Worm (Caenorhabditis elegans) whole organism, early embryonic: Measurements from ENCODE around the gene vha-17.

Experiments
- B0310.2 ChIP-seq: sonication (generic microtip); optimal IDR thresholded peaks from 2 replicates; lab custom pipeline; 2016; ENCODE audit warnings: mild to moderate bottlenecking, missing genetic modification characterization, missing compliant biosample characterization
- F13C5.2 ChIP-seq: sonication (generic microtip); optimal IDR thresholded peaks from 2 replicates; lab custom pipeline; 2017; ENCODE audit warnings: mild to moderate bottlenecking, missing genetic modification characterization, inconsistent platforms, missing compliant biosample characterization
- aly-1 ChIP-seq: sonication (generic microtip); optimal IDR thresholded peaks from 2 replicates; lab custom pipeline; 2016; ENCODE audit warnings: missing genetic modification characterization, missing compliant biosample characterization
- ama-1 ChIP-seq: fragments of 150-350 bp; optimal IDR thresholded peaks from 2 replicates; lab custom pipeline; 2014
- ceh-13 ChIP-seq: fragments of 200-800 bp; sonication (Bioruptor generic); optimal IDR thresholded peaks from 2 replicates; lab custom pipeline; 2018; ENCODE audit warnings: mild to moderate bottlenecking, missing genetic modification characterization, missing compliant biosample characterization
- ceh-36 ChIP-seq: sonication (generic microtip); optimal IDR thresholded peaks from 2 replicates; lab custom pipeline; 2016; ENCODE audit warnings: missing genetic modification characterization, inconsistent platforms, missing compliant biosample characterization
- ets-7 ChIP-seq: sonication (generic microtip); optimal IDR thresholded peaks from 2 replicates; lab custom pipeline; 2016; ENCODE audit warnings: missing genotype, missing genetic modification characterization, missing compliant biosample characterization
- flt-1 ChIP-seq: fragments of 200-800 bp; sonication (Bioruptor generic); IDR thresholded peaks from 2 replicates; pipeline ENCODE4 v1.3.6; 2022; ENCODE audit warnings: missing genetic modification characterization, missing compliant biosample characterization
- hmbx-1 ChIP-seq: sonication (generic microtip); optimal IDR thresholded peaks from 2 replicates; lab custom pipeline; 2016; ENCODE audit warnings: mild to moderate bottlenecking, missing genetic modification characterization, missing compliant biosample characterization
- hmg-4 ChIP-seq: fragments of 200-800 bp; sonication (Bioruptor generic); optimal IDR thresholded peaks from 2 replicates; lab custom pipeline; 2018; ENCODE audit warnings: mild to moderate bottlenecking, missing genetic modification characterization, missing compliant biosample characterization
- hnd-1 ChIP-seq: sonication (generic microtip); optimal IDR thresholded peaks from 2 replicates; lab custom pipeline; 2016; ENCODE audit warnings: missing genetic modification characterization, missing compliant biosample characterization
- pes-1 ChIP-seq: fragments of 200-800 bp; sonication (Bioruptor generic); IDR thresholded peaks from 2 replicates; pipeline ENCODE4 v1.3.6; 2022; ENCODE audit warnings: missing genetic modification reagents, missing genetic modification characterization, missing compliant biosample characterization
- scrt-1 ChIP-seq: fragments of 200-800 bp; sonication (Bioruptor generic); IDR thresholded peaks from 2 replicates; pipeline ENCODE4 v1.3.6; 2022; ENCODE audit warnings: missing genetic modification characterization, missing compliant biosample characterization
- sea-1 ChIP-seq: fragments of 200-800 bp; sonication (Bioruptor generic); conservative IDR thresholded peaks from 2 replicates; pipeline ENCODE4 v1.3.6; 2022; ENCODE audit warnings: missing genetic modification characterization, missing compliant biosample characterization
- tbx-11 ChIP-seq: fragments of 200-800 bp; sonication (Bioruptor generic); IDR thresholded peaks from 2 replicates; pipeline ENCODE4 v1.3.6; 2022; ENCODE audit warnings: missing genetic modification characterization, missing compliant biosample characterization
- tbx-37 ChIP-seq: fragments of 200-800 bp; sonication (Bioruptor generic); conservative IDR thresholded peaks from 2 replicates; pipeline ENCODE4 v1.3.6; 2022; ENCODE audit warnings: missing genetic modification reagents, missing genetic modification characterization, missing compliant biosample characterization
- tra-4 ChIP-seq: sonication (generic microtip); optimal IDR thresholded peaks from 2 replicates; lab custom pipeline; 2017; ENCODE audit warnings: missing genetic modification characterization, missing compliant biosample characterization

Gene vha-17

ce11 chrIV:9333007-9333406 is 11.4 kb downstream of the vha-17 start:
- TF ChIP-seq sea-1 (GFP tag; lab: Robert Waterston, UW) (no peak), F13C5.2 (no peak), ceh-36 (tag; lab: Kevin White, UChicago) (no peak), scrt-1 (GFP tag; lab: Robert Waterston, UW) (no peak), tra-4 (tag; lab: Kevin White, UChicago) (no peak), pes-1 (no peak), ets-7 (tag; lab: Kevin White, UChicago) (no peak), tbx-11 (no peak), ceh-13 (GFP tag; lab: Kevin White, UChicago) (no peak), hmbx-1 (tag; lab: Kevin White, UChicago) (no peak), ama-1 (lab: Kevin White, UChicago) (no peak), aly-1 (tag; lab: Kevin White, UChicago) (no peak)

- TF ChIP-seq aly-1 (tag; lab: Kevin White, UChicago) (no peak), tbx-11 (no peak), ama-1 (lab: Kevin White, UChicago) (no peak), B0310.2 (no peak), ets-7 (tag; lab: Kevin White, UChicago) (no peak), ceh-13 (GFP tag; lab: Kevin White, UChicago) (no peak), flt-1 (GFP tag; lab: Robert Waterston, UW) (no peak), tra-4 (tag; lab: Kevin White, UChicago) (no peak), hmg-4 (GFP tag; lab: Kevin White, UChicago) (no peak), pes-1 (no peak), scrt-1 (GFP tag; lab: Robert Waterston, UW) (no peak)
These were observed 14.1 kb downstream of the vha-17 start, which contains the start of the genes coa-4 and T20D3.14 for ce11 chrIV:9335552-9336251. Gene coa-4, minus strand, starts transcription at chrIV:9335602. Gene T20D3.14, minus strand, starts transcription at chrIV:9335909.

ce11 chrIV:9336538-9337090 is 15.0 kb downstream of the vha-17 start, which contains the start of gene T20D3.5:
Gene T20D3.5, plus strand, starts transcription at chrIV:9337040.
- no peak for TF ChIP-seq ceh-36 (tag; lab: Kevin White, UChicago)
- no peak for TF ChIP-seq tra-4 (tag; lab: Kevin White, UChicago)
- no peak for TF ChIP-seq pes-1
- no peak for TF ChIP-seq hnd-1 (tag; lab: Kevin White, UChicago)
- TF ChIP-seq aly-1 (tag; lab: Kevin White, UChicago) = no peak
- no peak for TF ChIP-seq scrt-1 (GFP tag; lab: Robert Waterston, UW)
- no peak for TF ChIP-seq tbx-37 (GFP tag; lab: Robert Waterston, UW)
- TF ChIP-seq ceh-13 (GFP tag; lab: Kevin White, UChicago) = no peak
- no peak for TF ChIP-seq ama-1 (lab: Kevin White, UChicago)
- TF ChIP-seq hmg-4 (GFP tag; lab: Kevin White, UChicago) = no peak
- TF ChIP-seq ets-7 (tag; lab: Kevin White, UChicago) = no peak
- no peak for TF ChIP-seq B0310.2
- no peak for TF ChIP-seq tbx-11

- TF ChIP-seq tbx-11 = no peak
- no peak for TF ChIP-seq tra-4 (tag; lab: Kevin White, UChicago)
- no peak for TF ChIP-seq hnd-1 (tag; lab: Kevin White, UChicago)
- TF ChIP-seq ceh-36 (tag; lab: Kevin White, UChicago) = no peak
- TF ChIP-seq ceh-13 (GFP tag; lab: Kevin White, UChicago) = no peak
- no peak for TF ChIP-seq scrt-1 (GFP tag; lab: Robert Waterston, UW)
- no peak for TF ChIP-seq flt-1 (GFP tag; lab: Robert Waterston, UW)
- TF ChIP-seq hmg-4 (GFP tag; lab: Kevin White, UChicago) = no peak
- no peak for TF ChIP-seq aly-1 (tag; lab: Kevin White, UChicago)
- TF ChIP-seq ets-7 (tag; lab: Kevin White, UChicago) = no peak
- no peak for TF ChIP-seq pes-1
- no peak for TF ChIP-seq F13C5.2
- no peak for TF ChIP-seq B0310.2
- no peak for TF ChIP-seq sea-1 (GFP tag; lab: Robert Waterston, UW)
- TF ChIP-seq ama-1 (lab: Kevin White, UChicago) = no peak
- no peak for TF ChIP-seq tbx-37 (GFP tag; lab: Robert Waterston, UW)
- TF ChIP-seq hmbx-1 (tag; lab: Kevin White, UChicago) = no peak
These were observed 17.6 kb downstream of the vha-17 start, which contains the start of gene T20D3.6 for ce11 chrIV:9339205-9339604. Gene T20D3.6, minus strand, starts transcription at chrIV:9339305.

- TF ChIP-seq aly-1 (tag; lab: Kevin White, UChicago) (no peak), ama-1 (lab: Kevin White, UChicago) (no peak), pes-1 (no peak), scrt-1 (GFP tag; lab: Robert Waterston, UW) (no peak), flt-1 (GFP tag; lab: Robert Waterston, UW) (no peak), ets-7 (tag; lab: Kevin White, UChicago) (no peak), tbx-11 (no peak), ceh-36 (tag; lab: Kevin White, UChicago) (no peak), F13C5.2 (no peak), sea-1 (GFP tag; lab: Robert Waterston, UW) (no peak), hnd-1 (tag; lab: Kevin White, UChicago) (no peak), hmbx-1 (tag; lab: Kevin White, UChicago) (no peak), tbx-37 (GFP tag; lab: Robert Waterston, UW) (no peak), tra-4 (tag; lab: Kevin White, UChicago) (no peak), hmg-4 (GFP tag; lab: Kevin White, UChicago) (no peak)
These were observed 20.0 kb downstream of the vha-17 start, which contains the start of gene vps-26 for ce11 chrIV:9341591-9341990. Gene vps-26, minus strand, starts transcription at chrIV:9341790.

- no peak for TF ChIP-seq hmg-4 (GFP tag; lab: Kevin White, UChicago)
These were observed 21.6 kb downstream of the vha-17 start, which contains the start of gene pigc-1 for ce11 chrIV:9343102-9343599. Gene pigc-1, minus strand, starts transcription at chrIV:9343152.
